Fruit fly (Drosophila melanogaster) whole organism, embryonic: ENCODE results near the gene CG43131.
A peak's percentile ranks its signal among the peaks of the same experiment; 100 is the strongest.

Experiments
- Blimp-1 ChIP-seq: fragments of 200-800 bp; sonication (Bioruptor generic); optimal IDR thresholded peaks from 3 replicates; lab custom pipeline; 2018; ENCODE audit warnings: missing biosample characterization, missing genetic modification characterization, mild to moderate bottlenecking, moderate library complexity, missing genetic modification reagents
- Bteb2 ChIP-seq: fragments of 200-800 bp; sonication (Bioruptor generic); optimal IDR thresholded peaks from 2 replicates; lab custom pipeline; 2016; ENCODE audit warnings: missing biosample characterization, missing genetic modification characterization
- CG11093 ChIP-seq: fragments of 200-800 bp; sonication (Bioruptor generic); IDR thresholded peaks from 3 replicates; pipeline ENCODE4 v1.3.6; 2022; ENCODE audit warnings: missing biosample characterization, missing genetic modification characterization
- CG11456 ChIP-seq: fragments of 200-800 bp; sonication (Bioruptor generic); IDR thresholded peaks from 3 replicates; pipeline ENCODE4 v1.3.6; 2022; ENCODE audit warnings: missing biosample characterization, missing genetic modification characterization
- CG12219 ChIP-seq: fragments of 200-800 bp; sonication (Bioruptor generic); optimal IDR thresholded peaks from 3 replicates; lab custom pipeline; 2018; ENCODE audit warnings: missing biosample characterization, mild to moderate bottlenecking, missing genetic modification characterization
- CG12299 ChIP-seq: fragments of 200-800 bp; sonication (Bioruptor generic); optimal IDR thresholded peaks from 2 replicates; lab custom pipeline; 2018; ENCODE audit warnings: missing biosample characterization, mild to moderate bottlenecking, missing genetic modification characterization
- CG12942 ChIP-seq: fragments of 200-800 bp; sonication (Bioruptor generic); optimal IDR thresholded peaks from 3 replicates; lab custom pipeline; 2016; ENCODE audit warnings: missing biosample characterization, missing genetic modification characterization
- CG13296 ChIP-seq: fragments of 200-800 bp; sonication (Bioruptor generic); optimal IDR thresholded peaks from 3 replicates; lab custom pipeline; 2018; ENCODE audit warnings: missing biosample characterization, mild to moderate bottlenecking, missing genetic modification characterization
- CG14667 ChIP-seq: fragments of 200-800 bp; sonication (Bioruptor generic); IDR thresholded peaks from 2 replicates; pipeline ENCODE4 v1.3.6; 2022; ENCODE audit warnings: missing biosample characterization, missing genetic modification characterization
- CG14860 ChIP-seq: fragments of 200-800 bp; sonication (Bioruptor generic); IDR thresholded peaks from 3 replicates; pipeline ENCODE4 v1.3.6; 2022; ENCODE audit warnings: missing biosample characterization, missing genetic modification characterization; ENCODE audit not compliant: partially characterized antibody
- CG17328 ChIP-seq: fragments of 200-800 bp; sonication (Bioruptor generic); IDR thresholded peaks from 2 replicates; pipeline ENCODE4 v1.3.6; 2022; ENCODE audit warnings: missing biosample characterization, missing genetic modification characterization
- CG17359 ChIP-seq: fragments of 200-800 bp; sonication (Bioruptor generic); optimal IDR thresholded peaks from 3 replicates; lab custom pipeline; 2018; ENCODE audit warnings: missing biosample characterization, mild to moderate bottlenecking, missing genetic modification characterization, moderate library complexity
- CG17802 ChIP-seq: fragments of 200-800 bp; sonication (Bioruptor generic); optimal IDR thresholded peaks from 2 replicates; lab custom pipeline; 2018; ENCODE audit warnings: missing biosample characterization, mild to moderate bottlenecking, missing genetic modification characterization, moderate library complexity
- CG18599 ChIP-seq: fragments of 200-800 bp; sonication (Bioruptor generic); optimal IDR thresholded peaks from 3 replicates; lab custom pipeline; 2017; ENCODE audit warnings: missing biosample characterization, missing genetic modification characterization, mild to moderate bottlenecking, moderate library complexity, missing genetic modification reagents
- CG32532 ChIP-seq: fragments of 200-800 bp; sonication (Bioruptor generic); IDR thresholded peaks from 2 replicates; pipeline ENCODE4 v1.3.6; 2022; ENCODE audit warnings: missing biosample characterization, missing genetic modification characterization
- CG32772 ChIP-seq: fragments of 200-800 bp; sonication (Bioruptor generic); IDR thresholded peaks from 2 replicates; pipeline ENCODE4 v1.3.6; 2022; ENCODE audit warnings: missing biosample characterization, missing genetic modification characterization
- CG33557 ChIP-seq: fragments of 200-800 bp; sonication (Bioruptor generic); optimal IDR thresholded peaks from 2 replicates; lab custom pipeline; 2019; ENCODE audit warnings: missing biosample characterization, mild to moderate bottlenecking, missing genetic modification characterization, moderate library complexity
- CG3407 ChIP-seq: fragments of 200-800 bp; sonication (Bioruptor generic); optimal IDR thresholded peaks from 2 replicates; lab custom pipeline; 2018; ENCODE audit warnings: missing biosample characterization, mild to moderate bottlenecking, missing genetic modification characterization
- CG3726 ChIP-seq: fragments of 200-800 bp; sonication (Bioruptor generic); IDR thresholded peaks from 3 replicates; pipeline ENCODE4, ENCODE4 v1.3.6; 2022; ENCODE audit warnings: missing biosample characterization, missing genetic modification characterization
- CG4730 ChIP-seq: fragments of 200-800 bp; sonication (Bioruptor generic); IDR thresholded peaks from 2 replicates; pipeline ENCODE4 v1.3.6; 2022; ENCODE audit warnings: missing biosample characterization, missing genetic modification characterization
- CG5245 ChIP-seq: fragments of 200-800 bp; sonication (Bioruptor generic); optimal IDR thresholded peaks from 3 replicates; lab custom pipeline; 2016; ENCODE audit warnings: missing biosample characterization, missing genetic modification characterization
- CG6254 ChIP-seq: fragments of 200-800 bp; sonication (Bioruptor generic); optimal IDR thresholded peaks from 3 replicates; lab custom pipeline; 2017; ENCODE audit warnings: mild to moderate bottlenecking, missing biosample characterization, missing genetic modification reagents, missing genetic modification characterization
- CG8388 ChIP-seq: fragments of 200-800 bp; sonication (Bioruptor generic); optimal IDR thresholded peaks from 2 replicates; lab custom pipeline; 2019; ENCODE audit warnings: missing biosample characterization, mild to moderate bottlenecking, missing genetic modification characterization, moderate library complexity
- CG8765 ChIP-seq: fragments of 200-800 bp; sonication (Bioruptor generic); IDR thresholded peaks from 2 replicates; pipeline ENCODE4 v1.3.6; 2022; ENCODE audit warnings: missing biosample characterization, missing genetic modification characterization
- CG9932 ChIP-seq: fragments of 200-800 bp; sonication (Bioruptor generic); IDR thresholded peaks from 2 replicates; pipeline ENCODE4 v1.3.6; 2022; ENCODE audit warnings: missing biosample characterization, missing genetic modification characterization
- Gsc ChIP-seq: fragments of 200-800 bp; sonication (Bioruptor generic); IDR thresholded peaks from 2 replicates; pipeline ENCODE4 v1.3.6; 2022; ENCODE audit warnings: missing biosample characterization, missing genetic modification characterization
- Gug ChIP-seq: fragments of 200-800 bp; sonication (Bioruptor generic); IDR thresholded peaks from 4 replicates; pipeline ENCODE4 v1.3.6; 2022; ENCODE audit warnings: missing biosample characterization, missing genetic modification characterization
- HLH54F ChIP-seq: fragments of 200-800 bp; sonication (Bioruptor generic); optimal IDR thresholded peaks from 3 replicates; lab custom pipeline; 2016; ENCODE audit warnings: missing biosample characterization, missing genetic modification characterization
- Kr ChIP-seq: fragments of 200-800 bp; sonication (Bioruptor generic); optimal IDR thresholded peaks from 2 replicates; lab custom pipeline; 2017; ENCODE audit warnings: missing biosample characterization, mild to moderate bottlenecking, missing genetic modification characterization
- Lhr ChIP-seq: fragments of 200-800 bp; sonication (Bioruptor generic); optimal IDR thresholded peaks from 3 replicates; lab custom pipeline; 2017; ENCODE audit warnings: mild to moderate bottlenecking, missing biosample characterization, missing genetic modification reagents, missing genetic modification characterization
- Opbp ChIP-seq: fragments of 200-800 bp; sonication (Bioruptor generic); IDR thresholded peaks from 3 replicates; pipeline ENCODE4 v1.3.6; 2022; ENCODE audit warnings: missing biosample characterization, missing genetic modification characterization; ENCODE audit not compliant: partially characterized antibody
- Side ChIP-seq: fragments of 200-800 bp; sonication (Bioruptor generic); optimal IDR thresholded peaks from 2 replicates; lab custom pipeline; 2016; ENCODE audit warnings: missing biosample characterization, missing genetic modification characterization
- bab2 ChIP-seq: fragments of 200-800 bp; sonication (Bioruptor generic); optimal IDR thresholded peaks from 2 replicates; lab custom pipeline; 2016; ENCODE audit warnings: missing biosample characterization, missing genetic modification characterization
- bbx ChIP-seq: fragments of 200-800 bp; sonication (Bioruptor generic); IDR thresholded peaks from 2 replicates; pipeline ENCODE4 v1.3.6; 2022; ENCODE audit warnings: missing biosample characterization, missing genetic modification characterization; ENCODE audit not compliant: partially characterized antibody
- bigmax ChIP-seq: fragments of 200-800 bp; sonication (Bioruptor generic); optimal IDR thresholded peaks from 2 replicates; lab custom pipeline; 2018; ENCODE audit warnings: missing biosample characterization, mild to moderate bottlenecking, missing genetic modification characterization
- bowl ChIP-seq: fragments of 200-800 bp; sonication (Bioruptor generic); IDR thresholded peaks from 2 replicates; pipeline ENCODE4 v1.3.6; 2022; ENCODE audit warnings: missing biosample characterization, missing genetic modification characterization
- bsh ChIP-seq, 2 experiments: fragments of 200-800 bp; sonication (Bioruptor generic); optimal IDR thresholded peaks; 2 replicates each; lab custom pipeline; 2017 to 2018; ENCODE audit warnings: mild to moderate bottlenecking in 2 of 2, missing biosample characterization in 2 of 2, missing genetic modification characterization in 2 of 2, moderate library complexity in 1 of 2
- cas ChIP-seq: fragments of 200-800 bp; sonication (Bioruptor generic); IDR thresholded peaks from 2 replicates; pipeline ENCODE4 v1.3.6; 2022; ENCODE audit warnings: missing biosample characterization, missing genetic modification characterization
- croc ChIP-seq: fragments of 200-800 bp; sonication (Bioruptor generic); conservative IDR thresholded peaks from 3 replicates; pipeline ENCODE4 v1.3.6; 2022; ENCODE audit warnings: missing biosample characterization, missing genetic modification characterization
- dimm ChIP-seq: fragments of 200-800 bp; sonication (Bioruptor generic); IDR thresholded peaks from 2 replicates; pipeline ENCODE4 v1.3.6; 2022; ENCODE audit warnings: missing biosample characterization, missing genetic modification characterization
- dysf ChIP-seq: fragments of 200-800 bp; sonication (Bioruptor generic); IDR thresholded peaks from 3 replicates; pipeline ENCODE4 v1.3.6; 2022; ENCODE audit warnings: missing biosample characterization, missing genetic modification characterization
- eyg ChIP-seq: fragments of 200-800 bp; sonication (Bioruptor generic); optimal IDR thresholded peaks from 3 replicates; lab custom pipeline; 2016; ENCODE audit warnings: missing biosample characterization, missing genetic modification characterization
- ind ChIP-seq: fragments of 200-800 bp; sonication (Bioruptor generic); optimal IDR thresholded peaks from 3 replicates; lab custom pipeline; 2016; ENCODE audit warnings: missing biosample characterization, missing genetic modification characterization
- jumu ChIP-seq: fragments of 200-800 bp; sonication (Bioruptor generic); optimal IDR thresholded peaks from 3 replicates; lab custom pipeline; 2016; ENCODE audit warnings: missing biosample characterization, missing genetic modification characterization
- luna ChIP-seq: fragments of 200-800 bp; sonication (Bioruptor generic); optimal IDR thresholded peaks from 2 replicates; lab custom pipeline; 2016; ENCODE audit warnings: missing biosample characterization, missing genetic modification characterization
- ro ChIP-seq: fragments of 200-800 bp; sonication (Bioruptor generic); IDR thresholded peaks from 2 replicates; pipeline ENCODE4 v1.3.6; 2022; ENCODE audit warnings: missing biosample characterization, missing genetic modification characterization
- slou ChIP-seq: fragments of 200-800 bp; sonication (Bioruptor generic); optimal IDR thresholded peaks from 3 replicates; lab custom pipeline; 2016; ENCODE audit warnings: missing biosample characterization, missing genetic modification characterization
- sug ChIP-seq: fragments of 200-800 bp; optimal IDR thresholded peaks from 2 replicates; lab custom pipeline; 2019; ENCODE audit warnings: missing biosample characterization, mild to moderate bottlenecking, missing genetic modification characterization, moderate library complexity
- toy ChIP-seq: fragments of 200-800 bp; sonication (Bioruptor generic); IDR thresholded peaks from 2 replicates; pipeline ENCODE4 v1.3.6; 2022; ENCODE audit warnings: missing biosample characterization, missing genetic modification characterization
- trh ChIP-seq: fragments of 200-800 bp; sonication (Bioruptor generic); optimal IDR thresholded peaks from 2 replicates; lab custom pipeline; 2016; ENCODE audit warnings: missing biosample characterization, missing genetic modification characterization
- wor ChIP-seq: fragments of 200-800 bp; sonication (Bioruptor generic); IDR thresholded peaks from 2 replicates; pipeline ENCODE4 v1.3.6; 2022; ENCODE audit warnings: missing biosample characterization, missing genetic modification characterization
- zen2 ChIP-seq: fragments of 200-800 bp; sonication (Bioruptor generic); IDR thresholded peaks from 3 replicates; pipeline ENCODE4 v1.3.6; 2022; ENCODE audit warnings: missing biosample characterization, missing genetic modification characterization; ENCODE audit not compliant: partially characterized antibody
- zfh1 ChIP-seq: fragments of 200-800 bp; sonication (Bioruptor generic); IDR thresholded peaks from 3 replicates; pipeline ENCODE4 v1.3.6; 2022; ENCODE audit warnings: missing biosample characterization, missing genetic modification characterization

Gene CG43131

DNA sequence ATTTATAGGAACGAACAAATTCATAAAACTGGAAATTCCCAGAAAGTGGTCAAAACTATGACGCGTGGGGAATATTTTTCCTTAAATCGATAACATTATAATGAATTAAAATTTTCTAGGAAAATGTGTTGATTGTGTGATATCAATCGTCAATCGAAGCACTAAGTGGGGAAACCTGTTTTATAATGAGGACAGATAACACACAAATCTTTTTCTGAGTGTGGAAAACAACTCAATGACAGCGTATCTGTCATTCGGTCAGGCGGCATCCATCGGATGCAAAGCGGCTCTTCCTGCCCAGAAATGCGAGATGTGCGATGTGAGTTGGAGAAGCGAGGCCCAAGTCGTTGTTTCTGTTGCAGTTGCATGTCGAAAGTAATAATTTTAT lies 48.7 kb downstream of the CG43131 start (continued):
- TF ChIP-seq CG4730 (GFP tag; lab: Robert Waterston, UW), result no peak
- no peak for TF ChIP-seq eyg (GFP tag; lab: Kevin White, UChicago)
- no peak for TF ChIP-seq ind (GFP tag; lab: Kevin White, UChicago)
- peak; percentile 36; the same call in 1 of the 3 replicates for TF ChIP-seq zfh1 (GFP tag; lab: Robert Waterston, UW)
- TF ChIP-seq Bteb2, result no peak
- peak; percentile 13; the same call in 1 of the 2 replicates for TF ChIP-seq CG17328 (GFP tag; lab: Robert Waterston, UW)
- TF ChIP-seq CG12299, result no peak
- peak in 1 of 2 experiments; percentile 51 for TF ChIP-seq bsh (GFP tag; optimal IDR thresholded peaks at IDR 0.05; lab: Kevin White, UChicago)
- TF ChIP-seq bigmax, result no peak
- TF ChIP-seq CG9932, result no peak
- TF ChIP-seq CG18599 (GFP tag; lab: Kevin White, UChicago), result no peak
- TF ChIP-seq Opbp (GFP tag; lab: Robert Waterston, UW), result no peak
- no peak for TF ChIP-seq Gsc
- TF ChIP-seq wor, result no peak
- TF ChIP-seq CG11093, result no peak
- TF ChIP-seq bbx (GFP tag; lab: Robert Waterston, UW), result no peak
- no peak for TF ChIP-seq dimm
- no peak for TF ChIP-seq Blimp-1 (GFP tag; lab: Kevin White, UChicago)
- TF ChIP-seq CG8388 (GFP tag; lab: Kevin White, UChicago), result no peak
- no peak for TF ChIP-seq trh (GFP tag; lab: Kevin White, UChicago)
- no peak for TF ChIP-seq CG12219 (GFP tag; lab: Kevin White, UChicago)
- no peak for TF ChIP-seq croc (GFP tag; lab: Robert Waterston, UW)
- TF ChIP-seq CG17802 (tag; lab: Kevin White, UChicago), result no peak
- no peak for TF ChIP-seq CG13296 (GFP tag; lab: Kevin White, UChicago)
- TF ChIP-seq CG17359, result peak; percentile 11
- TF ChIP-seq CG3726 (GFP tag; lab: Robert Waterston, UW), result no peak
- no peak for TF ChIP-seq CG8765 (GFP tag; lab: Robert Waterston, UW)
- no peak for TF ChIP-seq CG5245 (GFP tag; lab: Kevin White, UChicago)
- TF ChIP-seq Kr, result no peak
- no peak for TF ChIP-seq CG12942 (GFP tag; lab: Kevin White, UChicago)
- TF ChIP-seq slou (GFP tag; lab: Kevin White, UChicago), result no peak
- TF ChIP-seq Gug, result no peak
- no peak for TF ChIP-seq CG32772
- no peak for TF ChIP-seq CG11456 (GFP tag; lab: Robert Waterston, UW)
- no peak for TF ChIP-seq CG3407 (GFP tag; lab: Kevin White, UChicago)
- no peak for TF ChIP-seq bowl (GFP tag; lab: Robert Waterston, UW)
- no peak for TF ChIP-seq luna (GFP tag; lab: Kevin White, UChicago)
- no peak for TF ChIP-seq zen2 (GFP tag; lab: Robert Waterston, UW)
- TF ChIP-seq sug (tag; lab: Kevin White, UChicago), result no peak
- no peak for TF ChIP-seq Lhr (GFP tag; lab: Kevin White, UChicago)
- TF ChIP-seq Side (GFP tag; lab: Kevin White, UChicago), result no peak
- TF ChIP-seq HLH54F, result no peak
- TF ChIP-seq jumu (GFP tag; lab: Kevin White, UChicago), result no peak
- no peak for TF ChIP-seq CG6254 (GFP tag; lab: Kevin White, UChicago)
- no peak for TF ChIP-seq CG14860
- no peak for TF ChIP-seq CG14667 (GFP tag; lab: Robert Waterston, UW)
- TF ChIP-seq CG32532 (GFP tag; lab: Robert Waterston, UW), result no peak
- no peak for TF ChIP-seq ro
- TF ChIP-seq cas (GFP tag; lab: Robert Waterston, UW), result no peak
- peak; percentile 6 for TF ChIP-seq bab2 (GFP tag; lab: Kevin White, UChicago)
- no peak for TF ChIP-seq toy (GFP tag; lab: Robert Waterston, UW)
- TF ChIP-seq dysf, result no peak
- no peak for TF ChIP-seq CG33557 (GFP tag; lab: Kevin White, UChicago)
